Worm (Caenorhabditis elegans): ENCODE measurements around the gene C09F9.2.
A peak's percentile ranks its signal among the peaks of the same experiment; 100 is the strongest.

The C09F9.2 gene

DNA sequence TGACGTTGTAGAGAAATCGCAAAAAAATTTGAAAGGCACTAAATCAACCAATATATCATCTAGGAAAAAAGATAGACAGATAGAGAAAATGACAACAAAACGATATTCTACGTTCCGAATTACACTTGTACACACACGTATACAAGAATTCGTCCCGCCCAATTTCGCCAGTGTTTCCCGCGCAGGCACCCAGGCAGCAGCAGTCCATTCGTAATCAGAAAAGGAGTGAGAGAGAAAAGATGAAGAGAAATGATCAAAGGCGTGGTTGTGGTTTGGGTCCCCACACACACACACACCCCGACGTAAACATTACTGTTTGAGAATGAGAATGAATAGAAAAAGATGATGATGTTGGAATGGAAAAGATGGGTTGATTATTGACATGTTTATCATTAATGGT lies 31.7 kb upstream of the C09F9.2 start:
- TF ChIP-seq pbrm-1 (GFP tag; IDR thresholded peaks at IDR 0.05) (no peak), unc-130 (GFP tag; optimal IDR thresholded peaks at IDR 0.05) (no peak), madf-10 (tag; optimal IDR thresholded peaks at IDR 0.05) (no peak), egl-44 (GFP tag; IDR thresholded peaks at IDR 0.05) (no peak), akir-1 (GFP tag; optimal IDR thresholded peaks at IDR 0.05) (no peak), F22D6.2 (tag; optimal IDR thresholded peaks at IDR 0.05) (no peak), F10E7.11 (tag; optimal IDR thresholded peaks at IDR 0.05) (no peak), lsy-27 (tag; optimal IDR thresholded peaks at IDR 0.05; ENCODE audit: borderline replicate concordance, insufficient read depth) (no peak), ceh-58 (GFP tag; IDR thresholded peaks at IDR 0.05) (no peak), K12H6.12 (tag; optimal IDR thresholded peaks at IDR 0.05) (no peak), ztf-3 (GFP tag; optimal IDR thresholded peaks at IDR 0.05) (no peak), rcor-1 (GFP tag; IDR thresholded peaks at IDR 0.05) (no peak)

DNA sequence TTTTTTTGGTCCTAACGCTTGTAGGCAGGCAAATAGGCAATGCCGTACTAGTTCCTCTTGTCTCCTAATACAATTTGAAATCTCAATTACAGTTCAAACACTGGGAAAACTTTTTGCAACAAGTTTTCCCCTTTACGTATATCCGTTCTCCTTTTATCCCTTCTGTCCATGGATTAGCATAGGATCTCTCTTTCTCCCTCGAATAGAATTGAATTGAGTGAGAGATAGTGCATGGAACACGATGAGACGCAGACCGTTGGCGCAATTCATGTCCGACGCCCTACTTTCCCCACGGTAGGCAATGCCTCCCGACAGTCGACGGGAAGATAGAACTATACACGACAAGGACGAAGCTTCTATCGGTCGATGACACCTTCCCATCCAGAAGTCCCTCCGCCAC lies 27.2 kb upstream of the C09F9.2 start, which contains the start of gene hhat-1:
TSS of gene hhat-1 (plus strand) at position 301 of the 400 bp plus-strand sequence.
- no peak for TF ChIP-seq ceh-91 (GFP tag; IDR thresholded peaks at IDR 0.05)
- TF ChIP-seq nfyb-1 (GFP tag; IDR thresholded peaks at IDR 0.05): no peak
- no peak for TF ChIP-seq pbrm-1 (GFP tag; IDR thresholded peaks at IDR 0.05)
- no peak for TF ChIP-seq ama-1 (optimal IDR thresholded peaks at IDR 0.05)
- TF ChIP-seq ama-1 (GFP tag; optimal IDR thresholded peaks at IDR 0.05): no peak
- TF ChIP-seq T07F8.4 (tag; optimal IDR thresholded peaks at IDR 0.05): no peak
- no peak for TF ChIP-seq hsf-1 (GFP tag; IDR thresholded peaks at IDR 0.05)
- TF ChIP-seq B0336.3 (GFP tag; IDR thresholded peaks at IDR 0.05): no peak
- no peak for TF ChIP-seq snpc-3.4 (tag; optimal IDR thresholded peaks at IDR 0.05)
- TF ChIP-seq F39B2.1 (GFP tag; IDR thresholded peaks at IDR 0.05): no peak
- TF ChIP-seq madf-3 (GFP tag; IDR thresholded peaks at IDR 0.05): no peak
- no peak for TF ChIP-seq F49E8.2 (tag; optimal IDR thresholded peaks at IDR 0.05; ENCODE audit: insufficient read depth)
- no peak for TF ChIP-seq tbx-9 (tag; optimal IDR thresholded peaks at IDR 0.05; ENCODE audit: borderline replicate concordance)

DNA sequence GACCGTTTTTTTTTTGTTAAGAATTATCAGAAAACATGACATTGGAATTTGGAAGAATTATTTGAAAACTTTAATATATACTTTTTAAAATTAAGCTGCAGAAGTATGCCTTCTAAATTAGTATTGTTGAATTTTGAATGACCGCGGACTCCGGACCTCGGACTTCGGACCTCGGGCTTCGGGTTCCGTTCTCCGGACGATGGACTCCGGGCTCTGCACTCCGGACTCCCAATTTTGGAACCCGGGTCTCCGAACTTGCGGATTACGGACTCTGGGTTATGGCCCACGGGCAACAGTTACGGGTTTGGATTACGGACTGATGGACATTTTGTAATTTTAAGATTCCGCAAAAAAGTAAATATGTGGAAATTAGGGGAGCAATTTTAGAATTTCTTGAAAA lies 21.7 kb upstream of the C09F9.2 start:
- peak; percentile 59; the same call in 1 of the 2 replicates for TF ChIP-seq zfh-2 (GFP tag; conservative IDR thresholded peaks at IDR 0.05)
- no peak for TF ChIP-seq mxl-1 (tag; optimal IDR thresholded peaks at IDR 0.05)
- TF ChIP-seq ceh-27 (GFP tag; optimal IDR thresholded peaks at IDR 0.05): no peak
- no peak for TF ChIP-seq rpc-1 (optimal IDR thresholded peaks at IDR 0.05)
- no peak for TF ChIP-seq rpc-1 (tag; optimal IDR thresholded peaks at IDR 0.05)

DNA sequence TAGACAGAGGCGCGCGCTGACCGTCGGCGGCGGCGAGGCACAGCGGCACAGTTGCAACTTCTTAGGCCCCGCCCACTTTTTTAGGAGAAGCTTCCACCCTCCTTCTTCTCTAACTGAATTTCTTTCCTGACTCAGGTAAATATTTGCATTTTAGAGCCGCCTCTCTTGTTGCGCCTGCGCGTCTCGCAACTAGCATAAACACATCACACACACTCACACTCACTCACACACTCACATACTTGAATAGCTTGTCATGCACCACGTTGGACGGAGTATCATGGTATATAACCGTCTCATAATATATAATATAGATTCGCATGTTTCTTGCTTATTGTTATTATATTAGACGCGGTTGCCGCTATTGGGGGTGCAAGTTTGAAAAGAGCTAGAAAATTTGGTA lies 20.9 kb upstream of the C09F9.2 start, which contains the start of gene unc-52:
TSS of gene unc-52 (minus strand) at position 80 of the 400 bp plus-strand sequence.
- TF ChIP-seq F55B11.4 (tag; optimal IDR thresholded peaks at IDR 0.05; ENCODE audit: borderline replicate concordance, insufficient read depth) (no peak), zfh-2 (GFP tag; conservative IDR thresholded peaks at IDR 0.05) (0 out of 2 replicates have a peak, but pooled peaks have one; percentile 17), C17E4.6 (GFP tag; IDR thresholded peaks at IDR 0.05) (no peak)

DNA sequence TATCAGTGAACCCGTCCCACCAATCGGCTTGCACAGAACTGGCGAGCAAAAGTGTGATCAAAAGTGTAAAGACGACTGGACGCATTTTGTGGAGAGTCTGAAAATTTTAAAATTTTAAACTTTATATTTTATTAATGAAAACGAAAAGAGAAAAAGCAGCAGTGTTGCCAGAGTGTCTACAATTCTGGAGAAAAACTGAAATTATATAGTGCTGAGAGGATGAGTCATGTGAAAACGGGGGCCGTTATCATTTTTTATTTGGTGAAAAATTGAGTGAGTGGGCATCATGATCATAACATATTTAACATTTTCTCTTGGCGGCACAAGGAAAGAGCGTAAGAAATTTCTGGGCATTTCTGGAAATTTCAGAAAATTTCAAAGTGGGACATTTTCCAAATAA lies 10.1 kb upstream of the C09F9.2 start, which contains the start of gene K02B7.3:
TSS of gene K02B7.3 (minus strand) at position 101 of the 400 bp plus-strand sequence.
- TF ChIP-seq T26A5.8 (tag; optimal IDR thresholded peaks at IDR 0.05): no peak
- TF ChIP-seq madf-6 (GFP tag; IDR thresholded peaks at IDR 0.05): no peak
- TF ChIP-seq C17E4.6 (GFP tag; IDR thresholded peaks at IDR 0.05): no peak
- TF ChIP-seq pbrm-1 (GFP tag; IDR thresholded peaks at IDR 0.05): no peak
- TF ChIP-seq lir-1 (GFP tag; conservative IDR thresholded peaks at IDR 0.05): no peak
- no peak for TF ChIP-seq lin-40 (tag; optimal IDR thresholded peaks at IDR 0.05)
- TF ChIP-seq F37B4.10 (GFP tag; IDR thresholded peaks at IDR 0.05): no peak
- TF ChIP-seq bed-1 (GFP tag; IDR thresholded peaks at IDR 0.05): no peak
- no peak for TF ChIP-seq lin-35 (GFP tag; optimal IDR thresholded peaks at IDR 0.05)

Data from whole organism, young adult.